Worm (Caenorhabditis elegans) whole organism, early embryonic: ENCODE results near the gene C17B7.15.

ENCODE experiments used
- B0310.2 ChIP-seq: sonication (generic microtip); optimal IDR thresholded peaks from 2 replicates; lab custom pipeline; 2016; ENCODE audit warnings: mild to moderate bottlenecking, missing genetic modification characterization, missing compliant biosample characterization
- F13C5.2 ChIP-seq: sonication (generic microtip); optimal IDR thresholded peaks from 2 replicates; lab custom pipeline; 2017; ENCODE audit warnings: mild to moderate bottlenecking, missing genetic modification characterization, inconsistent platforms, missing compliant biosample characterization
- aly-1 ChIP-seq: sonication (generic microtip); optimal IDR thresholded peaks from 2 replicates; lab custom pipeline; 2016; ENCODE audit warnings: missing genetic modification characterization, missing compliant biosample characterization
- ama-1 ChIP-seq: fragments of 150-350 bp; optimal IDR thresholded peaks from 2 replicates; lab custom pipeline; 2014
- ceh-13 ChIP-seq: fragments of 200-800 bp; sonication (Bioruptor generic); optimal IDR thresholded peaks from 2 replicates; lab custom pipeline; 2018; ENCODE audit warnings: mild to moderate bottlenecking, missing genetic modification characterization, missing compliant biosample characterization
- ceh-36 ChIP-seq: sonication (generic microtip); optimal IDR thresholded peaks from 2 replicates; lab custom pipeline; 2016; ENCODE audit warnings: missing genetic modification characterization, inconsistent platforms, missing compliant biosample characterization
- ets-7 ChIP-seq: sonication (generic microtip); optimal IDR thresholded peaks from 2 replicates; lab custom pipeline; 2016; ENCODE audit warnings: missing genotype, missing genetic modification characterization, missing compliant biosample characterization
- flt-1 ChIP-seq: fragments of 200-800 bp; sonication (Bioruptor generic); IDR thresholded peaks from 2 replicates; pipeline ENCODE4 v1.3.6; 2022; ENCODE audit warnings: missing genetic modification characterization, missing compliant biosample characterization
- hmbx-1 ChIP-seq: sonication (generic microtip); optimal IDR thresholded peaks from 2 replicates; lab custom pipeline; 2016; ENCODE audit warnings: mild to moderate bottlenecking, missing genetic modification characterization, missing compliant biosample characterization
- hmg-4 ChIP-seq: fragments of 200-800 bp; sonication (Bioruptor generic); optimal IDR thresholded peaks from 2 replicates; lab custom pipeline; 2018; ENCODE audit warnings: mild to moderate bottlenecking, missing genetic modification characterization, missing compliant biosample characterization
- hnd-1 ChIP-seq: sonication (generic microtip); optimal IDR thresholded peaks from 2 replicates; lab custom pipeline; 2016; ENCODE audit warnings: missing genetic modification characterization, missing compliant biosample characterization
- pes-1 ChIP-seq: fragments of 200-800 bp; sonication (Bioruptor generic); IDR thresholded peaks from 2 replicates; pipeline ENCODE4 v1.3.6; 2022; ENCODE audit warnings: missing genetic modification reagents, missing genetic modification characterization, missing compliant biosample characterization
- scrt-1 ChIP-seq: fragments of 200-800 bp; sonication (Bioruptor generic); IDR thresholded peaks from 2 replicates; pipeline ENCODE4 v1.3.6; 2022; ENCODE audit warnings: missing genetic modification characterization, missing compliant biosample characterization
- sea-1 ChIP-seq: fragments of 200-800 bp; sonication (Bioruptor generic); conservative IDR thresholded peaks from 2 replicates; pipeline ENCODE4 v1.3.6; 2022; ENCODE audit warnings: missing genetic modification characterization, missing compliant biosample characterization
- tbx-11 ChIP-seq: fragments of 200-800 bp; sonication (Bioruptor generic); IDR thresholded peaks from 2 replicates; pipeline ENCODE4 v1.3.6; 2022; ENCODE audit warnings: missing genetic modification characterization, missing compliant biosample characterization
- tbx-37 ChIP-seq: fragments of 200-800 bp; sonication (Bioruptor generic); conservative IDR thresholded peaks from 2 replicates; pipeline ENCODE4 v1.3.6; 2022; ENCODE audit warnings: missing genetic modification reagents, missing genetic modification characterization, missing compliant biosample characterization
- tra-4 ChIP-seq: sonication (generic microtip); optimal IDR thresholded peaks from 2 replicates; lab custom pipeline; 2017; ENCODE audit warnings: missing genetic modification characterization, missing compliant biosample characterization

The C17B7.15 gene

ce11 chrV:3346434-3347019 lies 3.5 kb upstream of the C17B7.15 start, which contains the start of gene fbxa-65:
Gene fbxa-65, minus strand, starts transcription at chrV:3346484.
- no peak for TF ChIP-seq hmg-4 (GFP tag; lab: Kevin White, UChicago)
- TF ChIP-seq B0310.2 (tag; lab: Kevin White, UChicago) = no peak
- TF ChIP-seq pes-1 (GFP tag; lab: Robert Waterston, UW) = no peak
- TF ChIP-seq ceh-36 (tag; lab: Kevin White, UChicago) = no peak
- TF ChIP-seq tbx-37 (GFP tag; lab: Robert Waterston, UW) = no peak
- TF ChIP-seq tra-4 (tag; lab: Kevin White, UChicago) = no peak
- TF ChIP-seq tbx-11 (GFP tag; lab: Robert Waterston, UW) = no peak

ce11 chrV:3347486-3347885 lies 2.5 kb upstream of the C17B7.15 start:
- TF ChIP-seq F13C5.2 (no peak), aly-1 (tag; lab: Kevin White, UChicago) (no peak), ets-7 (tag; lab: Kevin White, UChicago) (no peak), hnd-1 (tag; lab: Kevin White, UChicago) (no peak), ceh-36 (tag; lab: Kevin White, UChicago) (no peak), hmbx-1 (no peak)

ce11 chrV:3351266-3351665 lies 1.3 kb downstream of the C17B7.15 start, which contains the start of gene str-63:
Gene str-63, plus strand, starts transcription at chrV:3351566.
- TF ChIP-seq flt-1 (GFP tag; lab: Robert Waterston, UW) (no peak), ceh-13 (GFP tag; lab: Kevin White, UChicago) (no peak), hnd-1 (tag; lab: Kevin White, UChicago) (no peak), ets-7 (tag; lab: Kevin White, UChicago) (no peak), B0310.2 (tag; lab: Kevin White, UChicago) (no peak), hmg-4 (GFP tag; lab: Kevin White, UChicago) (no peak), ceh-36 (tag; lab: Kevin White, UChicago) (no peak), pes-1 (GFP tag; lab: Robert Waterston, UW) (no peak), scrt-1 (no peak), F13C5.2 (no peak), tbx-11 (GFP tag; lab: Robert Waterston, UW) (no peak), sea-1 (GFP tag; lab: Robert Waterston, UW) (no peak), ama-1 (lab: Kevin White, UChicago) (no peak)

- no peak for TF ChIP-seq B0310.2 (tag; lab: Kevin White, UChicago)
- no peak for TF ChIP-seq tbx-11 (GFP tag; lab: Robert Waterston, UW)
- no peak for TF ChIP-seq tbx-37 (GFP tag; lab: Robert Waterston, UW)
- TF ChIP-seq ceh-36 (tag; lab: Kevin White, UChicago) = no peak
- no peak for TF ChIP-seq F13C5.2
- no peak for TF ChIP-seq ceh-13 (GFP tag; lab: Kevin White, UChicago)
- no peak for TF ChIP-seq hmbx-1
- no peak for TF ChIP-seq ets-7 (tag; lab: Kevin White, UChicago)
- no peak for TF ChIP-seq scrt-1
- TF ChIP-seq aly-1 (tag; lab: Kevin White, UChicago) = no peak
- TF ChIP-seq ama-1 (lab: Kevin White, UChicago) = no peak
- no peak for TF ChIP-seq sea-1 (GFP tag; lab: Robert Waterston, UW)
- TF ChIP-seq flt-1 (GFP tag; lab: Robert Waterston, UW) = no peak
- TF ChIP-seq pes-1 (GFP tag; lab: Robert Waterston, UW) = no peak
- no peak for TF ChIP-seq hnd-1 (tag; lab: Kevin White, UChicago)
- no peak for TF ChIP-seq hmg-4 (GFP tag; lab: Kevin White, UChicago)
These were observed 2.9 kb downstream of the C17B7.15 start, which contains the start of gene C17B7.12 for ce11 chrV:3352925-3353324. Gene C17B7.12, plus strand, starts transcription at chrV:3353225.

- TF ChIP-seq F13C5.2 (no peak), sea-1 (GFP tag; lab: Robert Waterston, UW) (no peak), aly-1 (tag; lab: Kevin White, UChicago) (no peak), hmbx-1 (no peak), B0310.2 (tag; lab: Kevin White, UChicago) (no peak), ama-1 (lab: Kevin White, UChicago) (no peak), ets-7 (tag; lab: Kevin White, UChicago) (no peak), ceh-13 (GFP tag; lab: Kevin White, UChicago) (no peak), tbx-37 (GFP tag; lab: Robert Waterston, UW) (no peak), scrt-1 (no peak)
These were observed 5.6 kb downstream of the C17B7.15 start for ce11 chrV:3355544-3355943.

ce11 chrV:3357106-3357505 lies 7.1 kb downstream of the C17B7.15 start, which contains the start of gene scrm-3:
Gene scrm-3, minus strand, starts transcription at chrV:3357206.
- TF ChIP-seq hmg-4 (GFP tag; lab: Kevin White, UChicago) = no peak
- no peak for TF ChIP-seq pes-1 (GFP tag; lab: Robert Waterston, UW)
- TF ChIP-seq flt-1 (GFP tag; lab: Robert Waterston, UW) = no peak
- no peak for TF ChIP-seq B0310.2 (tag; lab: Kevin White, UChicago)
- no peak for TF ChIP-seq F13C5.2
- no peak for TF ChIP-seq aly-1 (tag; lab: Kevin White, UChicago)
- TF ChIP-seq ceh-13 (GFP tag; lab: Kevin White, UChicago) = no peak
- no peak for TF ChIP-seq scrt-1
- TF ChIP-seq tbx-37 (GFP tag; lab: Robert Waterston, UW) = no peak
- no peak for TF ChIP-seq hnd-1 (tag; lab: Kevin White, UChicago)
- no peak for TF ChIP-seq ama-1 (lab: Kevin White, UChicago)
- no peak for TF ChIP-seq sea-1 (GFP tag; lab: Robert Waterston, UW)
- no peak for TF ChIP-seq hmbx-1
- no peak for TF ChIP-seq ceh-36 (tag; lab: Kevin White, UChicago)
- no peak for TF ChIP-seq ets-7 (tag; lab: Kevin White, UChicago)
- TF ChIP-seq tra-4 (tag; lab: Kevin White, UChicago) = no peak
- TF ChIP-seq tbx-11 (GFP tag; lab: Robert Waterston, UW) = no peak

ce11 chrV:3358267-3358666 lies 8.3 kb downstream of the C17B7.15 start, which contains the start of gene C04E12.5:
Gene C04E12.5, plus strand, starts transcription at chrV:3358567.
- TF ChIP-seq sea-1 (GFP tag; lab: Robert Waterston, UW) (no peak), pes-1 (GFP tag; lab: Robert Waterston, UW) (no peak)
